Worm (Caenorhabditis elegans) whole organism, mixed stage, embryonic: Measurements from ENCODE around the gene mam-7.

Experiments
- M03D4.4 ChIP-seq: sonication (generic microtip); optimal IDR thresholded peaks from 2 replicates; lab custom pipeline; 2017; ENCODE audit warnings: mild to moderate bottlenecking, missing genetic modification characterization, missing compliant biosample characterization
- bed-3 ChIP-seq: fragments of 200-800 bp; sonication (Bioruptor generic); optimal IDR thresholded peaks from 3 replicates; lab custom pipeline; 2018; ENCODE audit warnings: mild to moderate bottlenecking, missing genetic modification characterization, moderate library complexity, missing compliant biosample characterization
- blmp-1 ChIP-seq: fragments of 150-350 bp; optimal IDR thresholded peaks from 2 replicates; lab custom pipeline; 2014; ENCODE audit warnings: missing biosample characterization, missing genetic modification characterization
- ceh-43 ChIP-seq: fragments of 200-800 bp; sonication (Bioruptor generic); optimal IDR thresholded peaks from 2 replicates; lab custom pipeline; 2018; ENCODE audit warnings: mild to moderate bottlenecking, missing genetic modification characterization, moderate library complexity, missing compliant biosample characterization
- ceh-83 ChIP-seq: fragments of 200-800 bp; sonication (Bioruptor generic); optimal IDR thresholded peaks from 2 replicates; lab custom pipeline; 2018; ENCODE audit warnings: mild to moderate bottlenecking, missing genetic modification characterization, missing compliant biosample characterization
- ces-1 ChIP-seq: fragments of 150-350 bp; optimal IDR thresholded peaks from 2 replicates; lab custom pipeline; 2014; ENCODE audit warnings: missing biosample characterization, missing genetic modification reagents, missing genetic modification characterization
- cnd-1 ChIP-seq: fragments of 200-800 bp; sonication (Bioruptor generic); optimal IDR thresholded peaks from 2 replicates; lab custom pipeline; 2018; ENCODE audit warnings: mild to moderate bottlenecking, missing genetic modification characterization, missing compliant biosample characterization
- drap-1 ChIP-seq: fragments of 200-800 bp; sonication (Bioruptor generic); optimal IDR thresholded peaks from 3 replicates; lab custom pipeline; 2018; ENCODE audit warnings: mild to moderate bottlenecking, missing genetic modification characterization, missing compliant biosample characterization
- elt-1 ChIP-seq: sonication (generic microtip); optimal IDR thresholded peaks from 2 replicates; lab custom pipeline; 2017; ENCODE audit warnings: missing genetic modification characterization, mild to moderate bottlenecking, missing compliant biosample characterization, antibody characterized with exemption, moderate library complexity, borderline replicate concordance; ENCODE audit not compliant: insufficient read depth
- elt-3 ChIP-seq: fragments of 150-350 bp; optimal IDR thresholded peaks from 2 replicates; lab custom pipeline; 2014; ENCODE audit warnings: missing biosample characterization, missing genetic modification characterization
- flh-1 ChIP-seq: fragments of 200-800 bp; sonication (Bioruptor generic); optimal IDR thresholded peaks from 2 replicates; lab custom pipeline; 2018; ENCODE audit warnings: mild to moderate bottlenecking, missing genetic modification characterization, moderate library complexity, missing compliant biosample characterization
- hlh-1 ChIP-seq: fragments of 150-350 bp; optimal IDR thresholded peaks from 2 replicates; lab custom pipeline; 2014; ENCODE audit warnings: missing biosample characterization, missing genetic modification reagents, missing genetic modification characterization
- lin-13 ChIP-seq: fragments of 150-350 bp; optimal IDR thresholded peaks from 2 replicates; lab custom pipeline; 2014; ENCODE audit warnings: missing biosample characterization, missing genetic modification characterization
- lin-32 ChIP-seq: fragments of 200-800 bp; sonication (Bioruptor generic); optimal IDR thresholded peaks from 2 replicates; lab custom pipeline; 2018; ENCODE audit warnings: mild to moderate bottlenecking, missing genetic modification characterization, missing compliant biosample characterization
- mls-2 ChIP-seq: sonication (generic microtip); optimal IDR thresholded peaks from 2 replicates; lab custom pipeline; 2016; ENCODE audit warnings: mild to moderate bottlenecking, missing genetic modification characterization, moderate library complexity, missing compliant biosample characterization
- nhr-12 ChIP-seq: fragments of 150-350 bp; optimal IDR thresholded peaks from 2 replicates; lab custom pipeline; 2014; ENCODE audit warnings: missing biosample characterization, missing genetic modification characterization
- nhr-2 ChIP-seq: fragments of 150-350 bp; optimal IDR thresholded peaks from 2 replicates; lab custom pipeline; 2014; ENCODE audit warnings: missing biosample characterization, missing genetic modification characterization
- nhr-237 ChIP-seq: fragments of 150-350 bp; optimal IDR thresholded peaks from 2 replicates; lab custom pipeline; 2014; ENCODE audit warnings: missing biosample characterization, missing genetic modification characterization
- nhr-28 ChIP-seq: fragments of 150-350 bp; optimal IDR thresholded peaks from 2 replicates; lab custom pipeline; 2014; ENCODE audit warnings: missing biosample characterization, missing genetic modification characterization
- pha-4 ChIP-seq: fragments of 150-350 bp; optimal IDR thresholded peaks from 2 replicates; lab custom pipeline; 2018; ENCODE audit warnings: missing biosample characterization, missing genetic modification reagents, missing genetic modification characterization
- sem-2 ChIP-seq: fragments of 200-800 bp; sonication (Bioruptor generic); optimal IDR thresholded peaks from 2 replicates; lab custom pipeline; 2018; ENCODE audit warnings: mild to moderate bottlenecking, missing genetic modification characterization, missing compliant biosample characterization
- snpc-4 ChIP-seq: fragments of 150-350 bp; optimal IDR thresholded peaks from 2 replicates; lab custom pipeline; 2014; ENCODE audit warnings: missing biosample characterization, missing genetic modification characterization
- sptf-1 ChIP-seq: sonication (generic microtip); optimal IDR thresholded peaks from 2 replicates; lab custom pipeline; 2017; ENCODE audit warnings: mild to moderate bottlenecking, missing genetic modification characterization, moderate library complexity, missing compliant biosample characterization
- unc-120 ChIP-seq: sonication (generic microtip); optimal IDR thresholded peaks from 2 replicates; lab custom pipeline; 2017; ENCODE audit warnings: missing genetic modification characterization, missing compliant biosample characterization; ENCODE audit not compliant: poor library complexity, severe bottlenecking
- unc-62 ChIP-seq: fragments of 150-350 bp; optimal IDR thresholded peaks from 2 replicates; lab custom pipeline; 2014; ENCODE audit warnings: missing biosample characterization, missing genetic modification reagents, missing genetic modification characterization
- ztf-11 ChIP-seq: fragments of 150-350 bp; optimal IDR thresholded peaks from 2 replicates; lab custom pipeline; 2014; ENCODE audit warnings: missing biosample characterization, missing genetic modification characterization

Gene mam-7

DNA sequence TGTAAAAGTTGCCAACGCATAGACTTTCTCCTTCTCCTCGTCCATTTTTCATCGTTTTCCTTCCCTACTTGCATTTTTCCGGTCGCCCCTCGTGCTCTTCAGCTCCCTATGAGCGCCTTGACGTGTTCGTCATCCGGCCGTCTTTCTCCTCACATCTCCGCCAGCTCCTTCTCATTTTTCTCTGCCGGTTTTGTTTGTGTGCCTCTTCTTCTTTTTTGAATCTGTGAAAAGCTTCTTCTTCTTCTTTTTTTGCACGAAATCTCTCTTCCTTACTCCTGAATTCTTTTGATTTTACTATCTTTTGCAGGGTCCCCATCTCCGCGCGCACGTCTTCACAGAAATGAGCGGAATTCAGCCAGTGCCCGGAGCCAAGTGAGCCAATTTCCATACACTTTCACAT, 41.4 kb upstream of the mam-7 start, which contains the start of gene K11H3.3:
Gene K11H3.3, plus strand, starts transcription at position 308 of the 400 bp plus-strand sequence.
- TF ChIP-seq bed-3 (GFP tag; lab: Kevin White, UChicago) (no peak), cnd-1 (tag; lab: Kevin White, UChicago) (no peak), lin-32 (GFP tag; lab: Kevin White, UChicago) (no peak), elt-3 (tag; lab: Kevin White, UChicago) (no peak), elt-1 (tag; lab: Kevin White, UChicago) (no peak), flh-1 (GFP tag; lab: Kevin White, UChicago) (no peak), nhr-12 (no peak), sptf-1 (tag; lab: Kevin White, UChicago) (no peak), ceh-43 (no peak)

DNA sequence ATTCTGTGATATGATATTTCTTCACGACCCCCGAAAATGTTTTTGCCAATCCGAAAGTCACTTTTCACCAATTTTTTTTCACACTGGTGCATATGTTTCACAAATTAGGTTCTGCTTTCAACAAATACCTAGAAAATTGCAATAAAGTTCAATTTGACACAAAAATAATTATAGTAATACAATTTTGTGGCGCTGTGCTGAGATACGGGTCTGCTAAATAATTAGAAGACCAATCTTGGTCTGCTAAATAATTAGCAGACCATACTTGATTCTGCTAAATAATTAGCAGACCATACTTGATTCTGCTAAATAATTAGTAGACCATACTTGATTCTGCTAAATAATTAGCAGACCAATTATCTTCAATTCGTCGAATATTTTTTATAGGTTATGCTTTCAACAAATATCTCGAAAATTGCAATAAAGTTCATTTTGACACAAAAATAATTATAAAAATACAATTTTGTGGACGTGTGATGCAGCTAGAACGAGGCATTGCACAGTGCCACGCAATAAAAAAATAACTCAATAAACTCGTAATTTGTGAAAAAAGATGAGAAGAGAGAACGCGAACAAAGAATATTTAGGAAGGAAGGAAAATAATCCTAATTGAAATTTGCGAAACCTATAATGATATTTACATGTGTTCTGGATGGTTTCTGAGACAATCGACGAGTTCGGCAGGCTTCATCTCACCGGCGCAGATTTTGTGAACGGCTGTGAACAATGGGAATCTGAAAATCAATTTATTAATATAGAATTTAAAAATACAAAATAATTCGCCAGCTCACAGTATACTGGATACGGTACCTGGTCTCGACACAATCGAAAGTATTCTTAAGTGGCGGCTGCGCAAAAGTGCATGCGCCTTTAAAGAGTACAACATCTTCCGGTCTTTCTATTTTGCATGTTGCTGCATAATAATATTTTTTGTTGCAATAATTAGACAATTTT, 39.0 kb upstream of the mam-7 start:
- no peak for TF ChIP-seq bed-3 (GFP tag; lab: Kevin White, UChicago)
- TF ChIP-seq sptf-1 (tag; lab: Kevin White, UChicago) = peak; percentile 1
- peak; percentile 75 for TF ChIP-seq ceh-43
- TF ChIP-seq, all 35 proteins: peak for 2

DNA sequence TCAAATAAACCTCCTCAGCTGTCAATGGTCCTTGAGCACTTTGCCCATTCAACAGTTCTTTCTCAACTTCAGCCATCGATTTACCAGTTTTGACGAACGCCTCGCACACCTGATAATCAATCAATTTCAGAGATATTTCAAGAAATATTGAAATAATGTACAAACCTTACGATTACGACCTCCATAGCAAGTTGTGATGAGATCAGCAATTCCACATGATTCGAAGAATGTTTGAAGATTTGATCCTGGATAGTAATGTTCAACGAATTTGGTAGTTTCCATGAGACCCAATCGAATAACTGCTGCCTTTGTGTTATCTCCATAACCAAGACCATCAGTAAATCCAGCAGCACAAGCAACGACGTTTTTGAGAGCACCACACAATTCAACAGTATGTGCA, 38.0 kb upstream of the mam-7 start:
- TF ChIP-seq flh-1 (GFP tag; lab: Kevin White, UChicago) (no peak), ceh-43 (no peak), nhr-237 (tag; lab: Kevin White, UChicago) (no peak), elt-1 (tag; lab: Kevin White, UChicago) (no peak)
- TF ChIP-seq, all 35 proteins: peak for 0

DNA sequence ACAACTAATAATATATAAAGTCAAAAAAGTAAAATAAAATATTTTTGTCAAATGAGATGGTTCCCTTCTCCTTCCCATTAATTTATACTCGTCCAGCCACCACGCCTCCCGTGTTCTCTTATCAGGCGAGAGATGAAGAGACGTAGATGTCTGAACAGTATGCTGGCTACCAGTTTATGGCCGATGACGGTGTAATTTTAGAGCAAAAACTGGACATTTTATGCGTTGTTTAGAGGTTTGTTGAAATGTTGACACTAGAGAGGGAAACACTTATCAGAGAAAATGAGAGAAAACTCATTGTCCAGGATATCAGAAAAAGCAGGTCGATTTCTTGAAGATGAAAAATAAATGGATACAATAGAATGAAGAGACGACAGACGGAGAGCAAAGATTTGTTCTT, 35.8 kb upstream of the mam-7 start:
- TF ChIP-seq lin-32 (GFP tag; lab: Kevin White, UChicago) (no peak), elt-3 (tag; lab: Kevin White, UChicago) (no peak)

DNA sequence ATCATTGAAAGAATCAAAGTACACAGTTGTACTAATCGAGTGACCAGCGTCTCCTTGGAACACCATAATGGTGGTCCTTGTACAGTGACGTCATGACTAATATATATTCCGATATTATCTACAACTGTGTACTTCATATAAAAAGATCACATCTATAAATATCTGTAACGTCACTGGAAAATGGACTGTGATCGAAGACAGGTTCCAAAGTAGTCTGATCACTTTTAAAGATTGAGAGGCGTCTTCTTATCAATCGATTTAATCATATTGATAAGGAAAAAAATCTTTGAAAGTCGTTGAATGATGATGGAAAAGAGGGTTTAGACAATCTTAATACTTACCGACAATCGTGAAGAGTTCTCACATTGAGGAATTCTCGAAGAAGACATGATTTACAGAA, 34.9 kb upstream of the mam-7 start:
- TF ChIP-seq snpc-4 (tag; lab: Kevin White, UChicago) (no peak), hlh-1 (no peak), mls-2 (tag; lab: Kevin White, UChicago) (no peak), elt-1 (tag; lab: Kevin White, UChicago) (peak; percentile 95)

DNA sequence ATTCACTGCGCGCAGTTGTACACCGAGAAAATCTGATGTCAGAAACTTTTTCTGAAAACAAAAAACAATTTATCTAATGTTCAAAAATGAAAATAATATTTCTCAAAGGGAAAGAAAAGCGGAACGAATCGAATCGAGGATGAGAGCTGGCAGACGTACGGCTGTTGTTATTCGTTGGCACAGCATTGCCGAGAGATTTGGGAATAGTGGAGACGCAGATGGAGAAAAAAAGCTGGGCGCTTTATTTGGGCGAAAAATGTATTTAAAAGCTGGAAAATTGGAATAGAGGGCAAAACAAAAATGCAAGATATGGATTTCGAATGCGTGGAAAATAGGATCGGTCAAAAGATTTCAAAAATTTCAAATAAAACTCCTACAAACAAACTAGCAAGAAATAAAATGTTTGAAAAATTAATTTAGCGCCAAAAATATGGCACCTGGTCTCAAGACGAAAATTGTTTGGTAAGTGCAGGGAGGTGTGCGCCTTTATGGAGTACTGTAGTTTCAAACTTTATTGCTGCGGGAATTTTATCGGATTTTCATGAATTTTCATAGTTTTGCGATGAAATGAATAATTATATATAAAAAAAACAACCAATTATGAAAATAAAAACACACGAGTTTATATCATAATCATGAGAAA, 33.7 kb upstream of the mam-7 start, which contains the start of gene gpdh-2:
Gene gpdh-2, minus strand, starts transcription at position 51 of the 643 bp plus-strand sequence.
- TF ChIP-seq hlh-1 (peak; percentile 48), M03D4.4 (no peak), ztf-11 (tag; lab: Kevin White, UChicago) (no peak), unc-120 (tag; lab: Kevin White, UChicago) (peak; percentile 53)

DNA sequence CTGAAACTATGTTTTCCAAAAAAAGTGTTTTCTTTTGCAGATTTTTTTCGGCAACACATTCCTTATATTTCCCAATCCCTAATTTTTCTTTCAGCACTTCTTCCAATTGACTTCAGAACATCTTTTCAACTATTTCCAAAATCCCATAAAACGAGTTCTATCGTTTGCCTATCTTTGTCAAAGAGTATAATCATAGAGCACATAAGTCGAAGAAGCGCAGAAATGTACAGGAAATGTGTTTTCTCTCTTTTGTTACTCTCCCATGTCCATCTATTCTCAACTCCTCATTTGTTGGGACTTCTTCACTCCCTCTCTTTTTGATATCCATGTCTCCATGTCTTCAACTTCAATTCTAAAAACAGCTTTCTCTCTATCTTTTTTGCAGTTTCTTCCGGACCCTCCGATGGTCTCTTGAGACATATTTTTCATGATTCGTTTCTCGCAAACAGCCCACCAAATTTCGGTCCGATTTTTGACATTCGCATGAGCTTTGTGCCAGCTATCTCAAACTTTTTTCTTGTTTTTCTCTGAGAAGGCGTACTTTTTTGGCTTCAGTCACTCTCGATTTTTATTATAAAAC, 32.7 kb upstream of the mam-7 start, which contains the start of gene twk-48:
Gene twk-48, plus strand, starts transcription at position 530 of the 580 bp plus-strand sequence.
- TF ChIP-seq ces-1 (GFP tag; lab: Kevin White, UChicago) (peak; percentile 62), snpc-4 (tag; lab: Kevin White, UChicago) (no peak)

DNA sequence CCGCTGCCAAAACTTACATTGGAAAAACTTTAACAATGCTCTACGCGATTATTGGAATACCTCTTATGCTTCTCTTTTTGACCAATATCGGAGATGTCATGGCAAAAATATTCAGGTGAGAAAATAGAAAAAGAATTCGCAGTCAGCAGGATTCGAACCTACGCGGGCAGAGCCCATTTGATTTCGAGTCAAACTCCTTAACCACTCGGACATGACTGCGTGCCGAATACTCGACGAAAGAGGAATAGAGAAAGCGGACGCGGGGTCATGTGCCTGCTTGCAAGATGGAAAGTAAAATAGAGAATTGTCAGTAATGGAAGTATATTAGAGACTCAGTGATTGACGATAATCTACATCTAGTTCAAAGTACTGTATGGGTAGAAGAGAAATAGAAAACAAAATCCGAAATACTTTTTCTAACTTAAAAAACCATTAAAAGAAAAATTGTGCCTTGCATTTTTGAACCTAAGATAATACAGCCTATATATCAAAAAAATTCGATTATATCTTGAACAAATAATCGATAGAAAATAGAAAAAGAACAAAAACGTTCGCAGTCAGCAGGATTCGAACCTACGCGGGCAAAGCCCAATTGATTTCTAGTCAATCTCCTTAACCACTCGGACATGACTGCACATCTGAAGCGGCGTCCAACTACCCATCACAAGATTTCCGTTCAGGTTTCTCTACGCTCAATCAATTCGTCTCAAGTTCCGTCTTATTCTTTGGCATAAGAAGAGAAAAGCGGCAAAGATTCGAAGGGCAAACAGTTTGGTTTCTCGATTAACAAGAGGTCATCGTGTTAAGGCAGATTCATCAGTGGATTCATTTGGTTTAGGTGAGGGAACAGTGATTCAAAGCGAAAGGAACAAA, 31.2 kb upstream of the mam-7 start:
- TF ChIP-seq sptf-1 (tag; lab: Kevin White, UChicago) (peak; percentile 90), hlh-1 (peak; percentile 26), unc-62 (GFP tag; lab: Kevin White, UChicago) (peak; percentile 32), elt-1 (tag; lab: Kevin White, UChicago) (no peak), drap-1 (GFP tag; lab: Kevin White, UChicago) (peak; percentile 93), elt-3 (tag; lab: Kevin White, UChicago) (no peak), nhr-237 (tag; lab: Kevin White, UChicago) (no peak), blmp-1 (no peak), unc-120 (tag; lab: Kevin White, UChicago) (peak; percentile 82), M03D4.4 (peak; percentile 83), lin-32 (GFP tag; lab: Kevin White, UChicago) (peak; percentile 89), pha-4 (peak; percentile 36), lin-13 (peak; percentile 23), sem-2 (peak; percentile 71), nhr-28 (tag; lab: Kevin White, UChicago) (peak; percentile 28), ceh-83 (peak; percentile 84), nhr-2 (tag; lab: Kevin White, UChicago) (no peak), ces-1 (GFP tag; lab: Kevin White, UChicago) (peak; percentile 45), flh-1 (GFP tag; lab: Kevin White, UChicago) (peak; percentile 65), cnd-1 (tag; lab: Kevin White, UChicago) (peak; percentile 89)
